Worm (Caenorhabditis elegans): ENCODE measurements around the gene hst-6.
A peak's percentile ranks its signal among the peaks of the same experiment; 100 is the strongest.

The hst-6 gene

DNA sequence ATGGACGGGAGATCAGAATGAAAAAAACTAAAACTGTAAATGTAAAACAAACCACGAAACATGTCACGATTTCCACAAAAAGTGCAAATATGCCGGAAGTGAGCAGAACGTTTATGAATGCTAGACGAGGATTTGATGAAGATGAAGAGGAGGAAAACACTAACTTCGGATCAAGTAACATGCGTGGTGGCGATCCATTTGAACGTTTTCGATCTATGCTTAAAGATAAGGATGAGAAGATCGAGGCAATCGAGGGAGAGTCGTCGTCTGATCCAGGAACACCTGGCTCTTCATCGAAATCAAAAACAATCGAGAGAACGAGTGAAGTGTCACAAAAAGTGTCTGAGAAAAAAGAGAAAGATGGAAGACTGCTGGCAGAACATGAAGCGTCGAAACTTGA is 10.0 kb upstream of the hst-6 start:
- TF ChIP-seq hmg-4 (GFP tag; optimal IDR thresholded peaks at IDR 0.05) (no peak), hnd-1 (tag; optimal IDR thresholded peaks at IDR 0.05) (no peak), scrt-1 (GFP tag; IDR thresholded peaks at IDR 0.05) (no peak), tbx-11 (GFP tag; IDR thresholded peaks at IDR 0.05) (no peak), flt-1 (GFP tag; IDR thresholded peaks at IDR 0.05) (no peak), tbx-37 (GFP tag; conservative IDR thresholded peaks at IDR 0.05) (no peak), ceh-36 (tag; optimal IDR thresholded peaks at IDR 0.05) (no peak), ets-7 (tag; optimal IDR thresholded peaks at IDR 0.05) (no peak), pes-1 (GFP tag; IDR thresholded peaks at IDR 0.05) (no peak)

DNA sequence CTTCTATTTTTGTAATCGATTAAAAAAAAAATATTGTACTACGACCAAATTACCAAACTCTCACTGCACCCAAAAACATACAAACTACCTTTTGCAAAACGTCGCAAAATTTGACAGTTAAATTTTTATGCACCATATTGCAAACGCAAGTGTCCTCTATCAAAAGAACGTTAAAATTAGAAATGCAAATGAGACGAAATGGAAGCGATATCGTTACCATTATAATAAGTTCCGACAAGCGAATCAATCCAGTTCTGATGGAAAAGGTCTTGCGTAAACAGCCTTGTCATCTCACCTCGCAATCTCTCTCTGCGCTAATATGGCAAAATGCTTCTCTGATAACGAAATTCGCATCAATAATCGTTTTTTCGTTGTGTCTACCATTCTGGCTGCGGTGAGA is 7.3 kb upstream of the hst-6 start:
- no peak for TF ChIP-seq pes-1 (GFP tag; IDR thresholded peaks at IDR 0.05)
- no peak for TF ChIP-seq ama-1 (optimal IDR thresholded peaks at IDR 0.05)
- TF ChIP-seq hnd-1 (tag; optimal IDR thresholded peaks at IDR 0.05), result no peak
- TF ChIP-seq hmg-4 (GFP tag; optimal IDR thresholded peaks at IDR 0.05), result no peak
- TF ChIP-seq tbx-37 (GFP tag; conservative IDR thresholded peaks at IDR 0.05), result no peak
- TF ChIP-seq sea-1 (GFP tag; conservative IDR thresholded peaks at IDR 0.05), result no peak
- no peak for TF ChIP-seq hmbx-1 (tag; optimal IDR thresholded peaks at IDR 0.05)
- no peak for TF ChIP-seq F13C5.2 (tag; optimal IDR thresholded peaks at IDR 0.05)
- TF ChIP-seq tra-4 (tag; optimal IDR thresholded peaks at IDR 0.05), result no peak
- TF ChIP-seq aly-1 (tag; optimal IDR thresholded peaks at IDR 0.05), result no peak
- TF ChIP-seq flt-1 (GFP tag; IDR thresholded peaks at IDR 0.05), result no peak
- TF ChIP-seq ets-7 (tag; optimal IDR thresholded peaks at IDR 0.05), result no peak

DNA sequence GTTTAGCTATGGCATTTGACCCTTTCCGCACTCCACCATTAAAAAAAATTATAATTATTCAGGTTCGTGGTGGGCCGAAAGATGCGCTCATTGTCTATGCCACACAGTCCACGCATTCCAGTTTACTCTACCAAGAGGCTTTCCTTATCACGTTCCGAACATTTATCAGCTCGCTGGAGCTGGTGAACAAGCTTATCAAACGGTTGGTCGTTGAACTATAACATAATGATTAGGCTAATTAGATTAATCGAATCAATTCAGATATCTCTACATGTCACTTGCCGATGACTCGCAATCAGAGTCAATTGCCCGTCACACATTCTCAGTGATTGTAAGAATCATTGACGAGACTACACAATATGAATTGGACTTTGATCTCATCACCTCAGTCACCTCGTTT is 6.0 kb upstream of the hst-6 start:
- TF ChIP-seq hnd-1 (tag; optimal IDR thresholded peaks at IDR 0.05) (no peak), B0310.2 (tag; optimal IDR thresholded peaks at IDR 0.05) (no peak), tbx-11 (GFP tag; IDR thresholded peaks at IDR 0.05) (no peak), ama-1 (optimal IDR thresholded peaks at IDR 0.05) (no peak), tra-4 (tag; optimal IDR thresholded peaks at IDR 0.05) (no peak), tbx-37 (GFP tag; conservative IDR thresholded peaks at IDR 0.05) (no peak), hmg-4 (GFP tag; optimal IDR thresholded peaks at IDR 0.05) (no peak), sea-1 (GFP tag; conservative IDR thresholded peaks at IDR 0.05) (no peak)

DNA sequence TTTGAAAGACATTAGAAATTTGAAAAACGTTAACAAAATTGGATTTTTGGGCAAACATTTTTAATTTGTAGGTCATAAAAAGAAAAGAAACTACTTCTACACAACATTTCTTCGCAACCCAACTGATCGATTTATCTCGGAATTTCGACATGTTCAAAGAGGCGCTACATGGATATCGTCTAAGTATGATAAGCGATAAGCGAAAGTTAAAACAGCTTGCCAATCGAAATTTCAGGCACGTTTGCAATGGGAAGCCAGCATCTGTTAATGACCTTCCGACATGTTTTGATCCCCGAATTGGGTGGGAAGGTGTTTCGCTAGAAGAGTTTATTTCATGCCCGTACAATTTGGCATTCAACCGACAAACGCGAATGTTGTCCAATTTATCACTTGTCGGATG is 1.4 kb downstream of the hst-6 start:
- TF ChIP-seq ceh-36 (tag; optimal IDR thresholded peaks at IDR 0.05) (no peak), aly-1 (tag; optimal IDR thresholded peaks at IDR 0.05) (no peak), hmg-4 (GFP tag; optimal IDR thresholded peaks at IDR 0.05) (no peak), tbx-37 (GFP tag; conservative IDR thresholded peaks at IDR 0.05) (no peak), hmbx-1 (tag; optimal IDR thresholded peaks at IDR 0.05) (no peak), hnd-1 (tag; optimal IDR thresholded peaks at IDR 0.05) (no peak), pes-1 (GFP tag; IDR thresholded peaks at IDR 0.05) (no peak), scrt-1 (GFP tag; IDR thresholded peaks at IDR 0.05) (no peak), flt-1 (GFP tag; IDR thresholded peaks at IDR 0.05) (no peak), ama-1 (optimal IDR thresholded peaks at IDR 0.05) (no peak), F13C5.2 (tag; optimal IDR thresholded peaks at IDR 0.05) (no peak), ets-7 (tag; optimal IDR thresholded peaks at IDR 0.05) (no peak)

DNA sequence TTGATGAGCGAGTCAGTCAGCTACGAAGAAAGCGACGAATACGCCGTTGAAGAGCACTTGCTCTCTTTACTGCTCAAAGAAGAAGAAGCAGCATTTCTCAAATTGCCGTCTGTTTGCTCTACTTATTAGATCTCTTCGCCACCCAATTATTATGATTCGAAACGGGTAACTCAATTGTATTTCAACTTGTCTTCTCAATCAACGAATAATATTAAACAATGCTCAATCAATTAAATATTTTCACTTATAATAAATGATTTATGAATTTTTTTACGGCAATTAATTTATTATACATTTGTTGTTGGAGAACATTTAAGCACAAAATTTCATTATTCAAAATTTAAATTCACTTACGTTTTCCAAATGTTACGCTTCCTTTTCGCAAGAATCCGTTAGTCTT is 2.9 kb downstream of the hst-6 start:
- TF ChIP-seq B0310.2 (tag; optimal IDR thresholded peaks at IDR 0.05), result no peak
- TF ChIP-seq sea-1 (GFP tag; conservative IDR thresholded peaks at IDR 0.05), result no peak
- TF ChIP-seq pes-1 (GFP tag; IDR thresholded peaks at IDR 0.05), result no peak
- no peak for TF ChIP-seq hmg-4 (GFP tag; optimal IDR thresholded peaks at IDR 0.05)
- no peak for TF ChIP-seq ceh-13 (GFP tag; optimal IDR thresholded peaks at IDR 0.05)
- TF ChIP-seq hnd-1 (tag; optimal IDR thresholded peaks at IDR 0.05), result no peak
- no peak for TF ChIP-seq tbx-11 (GFP tag; IDR thresholded peaks at IDR 0.05)
- TF ChIP-seq ceh-36 (tag; optimal IDR thresholded peaks at IDR 0.05), result no peak
- TF ChIP-seq flt-1 (GFP tag; IDR thresholded peaks at IDR 0.05), result no peak
- no peak for TF ChIP-seq tra-4 (tag; optimal IDR thresholded peaks at IDR 0.05)

DNA sequence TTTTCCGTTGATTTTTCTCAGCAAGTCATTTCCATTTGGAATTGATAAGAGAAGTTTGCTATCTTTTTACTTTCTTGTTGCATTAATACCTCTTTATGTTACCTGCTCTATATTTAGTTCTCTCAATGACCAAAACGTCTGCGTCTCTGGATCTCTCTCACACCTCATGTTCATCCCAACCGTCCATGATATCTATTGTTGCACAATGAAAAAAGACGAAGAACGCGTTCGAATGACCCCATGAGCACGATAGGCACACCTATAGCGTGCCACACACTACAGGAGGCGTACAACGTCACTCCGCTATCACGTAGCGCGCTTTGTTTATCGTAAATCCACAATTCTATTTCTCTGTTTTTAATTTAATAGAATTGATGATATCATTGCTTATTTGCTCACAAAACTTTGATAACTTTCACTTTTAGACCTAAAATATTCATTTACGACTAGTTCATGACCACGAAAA is 3.8 kb downstream of the hst-6 start, which contains the start of gene Y34B4A.2:
Gene Y34B4A.2, plus strand, starts transcription at position 328 of the 466 bp plus-strand sequence.
- no peak for TF ChIP-seq scrt-1 (GFP tag; IDR thresholded peaks at IDR 0.05)
- TF ChIP-seq F13C5.2 (tag; optimal IDR thresholded peaks at IDR 0.05), result no peak
- TF ChIP-seq ets-7 (tag; optimal IDR thresholded peaks at IDR 0.05), result no peak
- TF ChIP-seq tra-4 (tag; optimal IDR thresholded peaks at IDR 0.05), result no peak
- TF ChIP-seq hmg-4 (GFP tag; optimal IDR thresholded peaks at IDR 0.05), result peak; percentile 15
- TF ChIP-seq aly-1 (tag; optimal IDR thresholded peaks at IDR 0.05), result no peak
- no peak for TF ChIP-seq ceh-36 (tag; optimal IDR thresholded peaks at IDR 0.05)
- TF ChIP-seq flt-1 (GFP tag; IDR thresholded peaks at IDR 0.05), result no peak

DNA sequence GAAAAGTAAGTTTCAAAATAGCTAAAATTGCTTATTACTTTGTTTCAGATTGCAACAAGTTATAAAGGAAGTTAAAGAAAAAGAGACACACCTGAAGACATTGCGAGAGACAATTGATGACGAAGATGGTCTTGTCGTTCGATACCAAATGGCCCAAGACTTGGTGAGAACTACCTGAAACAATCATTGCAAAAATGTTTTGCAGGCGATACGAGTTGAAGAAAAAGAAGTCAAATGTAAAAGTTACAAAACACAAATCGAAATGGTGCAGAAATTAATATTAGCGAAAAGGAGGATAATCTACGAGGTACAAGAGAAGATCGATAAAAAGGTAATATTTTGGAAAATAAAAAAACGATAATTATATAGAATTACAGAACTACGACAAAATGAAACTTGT is 4.3 kb downstream of the hst-6 start, which contains the start of gene rga-8:
Gene rga-8, minus strand, starts transcription at position 101 of the 400 bp plus-strand sequence.
- TF ChIP-seq F13C5.2 (tag; optimal IDR thresholded peaks at IDR 0.05) (no peak), hmbx-1 (tag; optimal IDR thresholded peaks at IDR 0.05) (no peak), ceh-36 (tag; optimal IDR thresholded peaks at IDR 0.05) (no peak), tbx-11 (GFP tag; IDR thresholded peaks at IDR 0.05) (no peak), aly-1 (tag; optimal IDR thresholded peaks at IDR 0.05) (no peak), hmg-4 (GFP tag; optimal IDR thresholded peaks at IDR 0.05) (no peak), scrt-1 (GFP tag; IDR thresholded peaks at IDR 0.05) (no peak), tra-4 (tag; optimal IDR thresholded peaks at IDR 0.05) (no peak), ama-1 (optimal IDR thresholded peaks at IDR 0.05) (no peak), hnd-1 (tag; optimal IDR thresholded peaks at IDR 0.05) (no peak), flt-1 (GFP tag; IDR thresholded peaks at IDR 0.05) (no peak), ceh-13 (GFP tag; optimal IDR thresholded peaks at IDR 0.05) (no peak), pes-1 (GFP tag; IDR thresholded peaks at IDR 0.05) (no peak), tbx-37 (GFP tag; conservative IDR thresholded peaks at IDR 0.05) (no peak), sea-1 (GFP tag; conservative IDR thresholded peaks at IDR 0.05) (no peak), ets-7 (tag; optimal IDR thresholded peaks at IDR 0.05) (no peak), B0310.2 (tag; optimal IDR thresholded peaks at IDR 0.05) (no peak)

DNA sequence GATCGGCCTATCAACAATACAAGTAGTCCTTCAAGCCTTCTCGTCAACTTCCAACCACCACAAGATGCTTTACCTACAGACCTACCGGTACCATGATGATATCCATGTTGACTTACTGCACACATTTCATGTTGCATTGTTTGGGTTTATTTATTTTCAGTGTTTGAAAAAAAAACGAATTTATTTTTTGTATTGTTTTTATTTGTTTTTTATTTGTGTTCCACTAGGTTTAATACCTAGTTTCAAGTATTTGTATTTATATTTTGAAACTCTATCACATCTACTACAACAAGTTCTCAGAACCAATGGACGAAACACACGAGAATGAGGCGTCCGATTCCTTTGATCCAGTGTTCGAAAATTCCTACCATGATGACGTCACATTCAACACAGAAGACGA is 8.2 kb downstream of the hst-6 start, which contains the start of gene vps-41:
Gene vps-41, plus strand, starts transcription at position 301 of the 400 bp plus-strand sequence.
- TF ChIP-seq hnd-1 (tag; optimal IDR thresholded peaks at IDR 0.05) (no peak), F13C5.2 (tag; optimal IDR thresholded peaks at IDR 0.05) (no peak), ama-1 (optimal IDR thresholded peaks at IDR 0.05) (no peak), tbx-11 (GFP tag; IDR thresholded peaks at IDR 0.05) (no peak)

Data from whole organism, early embryonic.